Fruit fly (Drosophila melanogaster) whole organism, prepupa: ENCODE results near the gene CG11889.

Source experiments
- CG15336 ChIP-seq: fragments of 200-800 bp; sonication (Bioruptor generic); IDR thresholded peaks from 2 replicates; pipeline ENCODE4 v1.3.6; 2022; ENCODE audit warnings: missing biosample characterization, missing genetic modification characterization
- CG3919 ChIP-seq: fragments of 200-800 bp; sonication (Bioruptor generic); optimal IDR thresholded peaks from 3 replicates; lab custom pipeline; 2016; ENCODE audit warnings: missing biosample characterization, missing genetic modification characterization
- Eip78C ChIP-seq: fragments of 200-800 bp; sonication (Bioruptor generic); peaks from one replicate; lab custom pipeline; 2016; ENCODE audit warnings: missing biosample characterization, missing genetic modification characterization
- Gug ChIP-seq: fragments of 200-800 bp; sonication (Bioruptor generic); IDR thresholded peaks from 2 replicates; pipeline ENCODE4 v1.3.6; 2022; ENCODE audit warnings: missing biosample characterization, missing genetic modification characterization
- Hr39 ChIP-seq: fragments of 200-800 bp; sonication (Bioruptor generic); optimal IDR thresholded peaks from 2 replicates; lab custom pipeline; 2016; ENCODE audit warnings: missing biosample characterization, missing genetic modification characterization
- OdsH ChIP-seq: fragments of 200-800 bp; sonication (Bioruptor generic); optimal IDR thresholded peaks from 3 replicates; lab custom pipeline; 2016; ENCODE audit warnings: missing biosample characterization, missing genetic modification characterization
- fkh ChIP-seq: fragments of 200-800 bp; sonication (Bioruptor generic); optimal IDR thresholded peaks from 3 replicates; lab custom pipeline; 2017; ENCODE audit warnings: missing biosample characterization, mild to moderate bottlenecking, missing genetic modification characterization, moderate library complexity
- salr ChIP-seq, 2 experiments: fragments of 200-800 bp; sonication (Bioruptor generic); optimal IDR thresholded peaks; 3 replicates each; lab custom pipeline; 2016 to 2018; ENCODE audit warnings: missing biosample characterization in 2 of 2, missing genetic modification characterization in 2 of 2, mild to moderate bottlenecking in 1 of 2
- vri ChIP-seq: fragments of 200-800 bp; sonication (Bioruptor generic); optimal IDR thresholded peaks from 3 replicates; lab custom pipeline; 2016; ENCODE audit warnings: missing biosample characterization, mild to moderate bottlenecking, missing genetic modification characterization

dm6 chr3R:25238771-25239700, 31.0 kb upstream of the CG11889 start:
- TF ChIP-seq vri (GFP tag; lab: Kevin White, UChicago) (no peak), Hr39 (no peak), CG3919 (GFP tag; lab: Kevin White, UChicago) (peak; percentile 6), OdsH (GFP tag; lab: Kevin White, UChicago) (no peak), salr (GFP tag; optimal IDR thresholded peaks at IDR 0.05; lab: Kevin White, UChicago) (no peak), Eip78C (GFP tag; lab: Kevin White, UChicago) (peak; percentile 78), CG15336 (GFP tag; lab: Robert Waterston, UW) (no peak), Gug (GFP tag; lab: Robert Waterston, UW) (no peak), fkh (GFP tag; lab: Kevin White, UChicago) (no peak)
